Fruit fly (Drosophila melanogaster) whole organism, prepupa: ENCODE results near the gene CG16711.

Experiments used
- CG34406 ChIP-seq: fragments of 200-800 bp; sonication (Bioruptor generic); optimal IDR thresholded peaks from 3 replicates; lab custom pipeline; 2016; ENCODE audit warnings: missing biosample characterization, missing genetic modification characterization
- CG6276 ChIP-seq: fragments of 200-800 bp; sonication (Bioruptor generic); optimal IDR thresholded peaks from 2 replicates; lab custom pipeline; 2017; ENCODE audit warnings: missing biosample characterization, mild to moderate bottlenecking, missing genetic modification characterization
- Ets96B ChIP-seq: fragments of 200-800 bp; optimal IDR thresholded peaks from 2 replicates; lab custom pipeline; 2019; ENCODE audit warnings: missing biosample characterization, mild to moderate bottlenecking, missing genetic modification characterization, moderate library complexity
- OdsH ChIP-seq: fragments of 200-800 bp; sonication (Bioruptor generic); optimal IDR thresholded peaks from 3 replicates; lab custom pipeline; 2016; ENCODE audit warnings: missing biosample characterization, missing genetic modification characterization
- Sox102F ChIP-seq: fragments of 200-800 bp; sonication (Bioruptor generic); optimal IDR thresholded peaks from 2 replicates; lab custom pipeline; 2016; ENCODE audit warnings: missing biosample characterization, mild to moderate bottlenecking, missing genetic modification characterization
- esn ChIP-seq: fragments of 200-800 bp; sonication (Bioruptor generic); optimal IDR thresholded peaks from 2 replicates; lab custom pipeline; 2016; ENCODE audit warnings: missing biosample characterization, mild to moderate bottlenecking, missing genetic modification characterization, moderate library complexity
- fkh ChIP-seq: fragments of 200-800 bp; sonication (Bioruptor generic); optimal IDR thresholded peaks from 3 replicates; lab custom pipeline; 2017; ENCODE audit warnings: missing biosample characterization, mild to moderate bottlenecking, missing genetic modification characterization, moderate library complexity

- TF ChIP-seq esn (GFP tag; lab: Kevin White, UChicago), result peak; percentile 98
- peak; percentile 95 for TF ChIP-seq Sox102F (GFP tag; lab: Kevin White, UChicago)
- TF ChIP-seq OdsH (GFP tag; lab: Kevin White, UChicago), result peak; percentile 96
- peak; percentile 78 for TF ChIP-seq fkh (GFP tag; lab: Kevin White, UChicago)
- TF ChIP-seq CG6276 (GFP tag; lab: Kevin White, UChicago), result peak; percentile 93
- peak; percentile 89 for TF ChIP-seq Ets96B (tag; lab: Kevin White, UChicago)
- TF ChIP-seq CG34406 (GFP tag; lab: Kevin White, UChicago), result peak; percentile 94
These were observed 11.1 kb upstream of the CG16711 start for dm6 chr3L:9692892-9693551.
